Worm (Caenorhabditis elegans): ENCODE results near the gene pcf-11.

- no peak for TF ChIP-seq lin-39 (tag; optimal IDR thresholded peaks at IDR 0.05)
- TF ChIP-seq pqm-1 (tag; optimal IDR thresholded peaks at IDR 0.05): no peak
- TF ChIP-seq pag-3 (tag; optimal IDR thresholded peaks at IDR 0.05; ENCODE audit: borderline replicate concordance, insufficient read depth): no peak
- no peak for TF ChIP-seq elt-3 (tag; optimal IDR thresholded peaks at IDR 0.05)
- no peak for TF ChIP-seq nhr-237 (tag; optimal IDR thresholded peaks at IDR 0.05)
- no peak for TF ChIP-seq elt-2 (tag; optimal IDR thresholded peaks at IDR 0.05)
- TF ChIP-seq unc-62 (GFP tag; optimal IDR thresholded peaks at IDR 0.05): no peak
Observed at ce11 chrIII:4998956-4999425, 25.7 kb upstream of the pcf-11 start, which contains the start of gene smcr-8.

Data from whole organism, L1 larva.